Worm (Caenorhabditis elegans) whole organism, L4 larva: ENCODE measurements around the gene nspc-18.
A peak's percentile ranks its signal among the peaks of the same experiment; 100 is the strongest.

ENCODE experiments used
- F10B5.3 ChIP-seq: sonication (generic microtip); optimal IDR thresholded peaks from 2 replicates; lab custom pipeline; 2016; ENCODE audit warnings: mild to moderate bottlenecking, missing genetic modification characterization, missing compliant biosample characterization
- F26F4.8 ChIP-seq: fragments of 200-800 bp; sonication (Bioruptor generic); conservative IDR thresholded peaks from 2 replicates; pipeline ENCODE4 v1.3.6; 2022; ENCODE audit warnings: missing genetic modification characterization, missing compliant biosample characterization
- T26A8.4 ChIP-seq: fragments of 200-800 bp; sonication (Bioruptor generic); IDR thresholded peaks from 2 replicates; pipeline ENCODE4 v1.3.6; 2022; ENCODE audit warnings: missing genetic modification characterization, missing compliant biosample characterization
- Y5F2A.4 ChIP-seq: fragments of 200-800 bp; sonication (Bioruptor generic); optimal IDR thresholded peaks from 2 replicates; lab custom pipeline; 2018; ENCODE audit warnings: mild to moderate bottlenecking, missing genetic modification characterization, missing compliant biosample characterization
- Y75B8A.6 ChIP-seq: fragments of 200-800 bp; sonication (Bioruptor generic); IDR thresholded peaks from 2 replicates; pipeline ENCODE4 v1.3.6; 2022; ENCODE audit warnings: missing genetic modification reagents, missing genetic modification characterization, missing compliant biosample characterization
- ZK337.2 ChIP-seq: fragments of 200-800 bp; sonication (Bioruptor generic); IDR thresholded peaks from 2 replicates; pipeline ENCODE4 v1.3.6; 2022; ENCODE audit warnings: missing genetic modification reagents, missing genetic modification characterization, missing compliant biosample characterization
- aha-1 ChIP-seq: fragments of 150-350 bp; peaks from one replicate; lab custom pipeline; 2014; ENCODE audit warnings: missing biosample characterization, missing genetic modification characterization
- attf-4 ChIP-seq: sonication (generic microtip); optimal IDR thresholded peaks from 3 replicates; lab custom pipeline; 2017; ENCODE audit warnings: missing biosample characterization, missing genetic modification characterization
- ceh-28 ChIP-seq: fragments of 150-350 bp; optimal IDR thresholded peaks from 2 replicates; lab custom pipeline; 2014; ENCODE audit warnings: missing biosample characterization, missing genetic modification reagents, missing genetic modification characterization
- ceh-82 ChIP-seq: sonication (generic microtip); optimal IDR thresholded peaks from 2 replicates; lab custom pipeline; 2017; ENCODE audit warnings: missing biosample characterization, missing genetic modification characterization
- cey-2 ChIP-seq: sonication (generic microtip); optimal IDR thresholded peaks from 3 replicates; lab custom pipeline; 2017; ENCODE audit warnings: missing genetic modification characterization, mild to moderate bottlenecking, missing compliant biosample characterization, antibody characterized with exemption, borderline replicate concordance; ENCODE audit not compliant: insufficient read depth
- daf-12 ChIP-seq: fragments of 150-350 bp; optimal IDR thresholded peaks from 2 replicates; lab custom pipeline; 2014; ENCODE audit warnings: missing biosample characterization, missing genetic modification reagents, missing genetic modification characterization
- daf-16 ChIP-seq, 3 experiments: sonication (generic microtip); optimal IDR thresholded peaks; 2 replicates each; lab custom pipeline; 2016 to 2017; ENCODE audit warnings: missing genetic modification characterization in 3 of 3, missing genetic modification reagents in 3 of 3, mild to moderate bottlenecking in 2 of 3, missing compliant biosample characterization in 2 of 3, missing biosample characterization in 1 of 3, moderate library complexity in 1 of 3
- daf-8 ChIP-seq: fragments of 200-800 bp; sonication (Bioruptor generic); IDR thresholded peaks from 2 replicates; pipeline ENCODE4 v1.3.6; 2022; ENCODE audit warnings: missing genetic modification characterization, missing compliant biosample characterization
- dve-1 ChIP-seq: sonication (generic microtip); optimal IDR thresholded peaks from 2 replicates; lab custom pipeline; 2017; ENCODE audit warnings: antibody characterized with exemption, mild to moderate bottlenecking, missing genetic modification characterization, missing compliant biosample characterization; ENCODE audit not compliant: insufficient read depth
- egl-27 ChIP-seq: sonication (generic microtip); optimal IDR thresholded peaks from 3 replicates; lab custom pipeline; 2017; ENCODE audit warnings: missing biosample characterization, missing genetic modification reagents, missing genetic modification characterization
- fos-1 ChIP-seq: fragments of 150-350 bp; optimal IDR thresholded peaks from 2 replicates; lab custom pipeline; 2014; ENCODE audit warnings: missing biosample characterization, missing genetic modification characterization
- gei-8 ChIP-seq: fragments of 200-800 bp; sonication (Bioruptor generic); optimal IDR thresholded peaks from 2 replicates; lab custom pipeline; 2018; ENCODE audit warnings: mild to moderate bottlenecking, missing genetic modification characterization, missing compliant biosample characterization
- hif-1 ChIP-seq, 2 experiments: sonication (generic microtip); optimal IDR thresholded peaks; 2 replicates each; lab custom pipeline; 2016 to 2017; ENCODE audit warnings: missing compliant biosample characterization in 2 of 2, missing genetic modification characterization in 2 of 2, missing genetic modification reagents in 2 of 2, missing genotype in 2 of 2, mild to moderate bottlenecking in 1 of 2
- hlh-11 ChIP-seq: fragments of 200-800 bp; sonication (Bioruptor generic); optimal IDR thresholded peaks from 2 replicates; lab custom pipeline; 2018; ENCODE audit warnings: mild to moderate bottlenecking, missing genetic modification characterization, missing compliant biosample characterization
- hlh-30 ChIP-seq: sonication (generic microtip); optimal IDR thresholded peaks from 2 replicates; lab custom pipeline; 2017; ENCODE audit warnings: antibody characterized with exemption, mild to moderate bottlenecking, missing genetic modification characterization, missing compliant biosample characterization; ENCODE audit not compliant: insufficient read depth
- hmg-1.1 ChIP-seq: fragments of 200-800 bp; sonication (Bioruptor generic); IDR thresholded peaks from 2 replicates; pipeline ENCODE4 v1.3.6; 2022; ENCODE audit warnings: missing genetic modification reagents, missing genetic modification characterization, missing compliant biosample characterization
- lin-13 ChIP-seq: fragments of 150-350 bp; optimal IDR thresholded peaks from 2 replicates; lab custom pipeline; 2014; ENCODE audit warnings: missing biosample characterization, missing genetic modification reagents, missing genetic modification characterization
- lin-15B ChIP-seq: fragments of 150-350 bp; sonication (generic microtip); optimal IDR thresholded peaks from 3 replicates; lab custom pipeline; 2014; ENCODE audit warnings: missing biosample characterization, missing genetic modification characterization
- madf-5 ChIP-seq, 2 experiments: fragments of 200-800 bp; sonication (Bioruptor generic); IDR thresholded peaks; 2 replicates each; pipeline ENCODE4 v1.3.6; 2022; ENCODE audit warnings: missing compliant biosample characterization in 2 of 2, missing genetic modification characterization in 2 of 2
- mes-2 ChIP-seq: sonication (generic microtip); optimal IDR thresholded peaks from 2 replicates; lab custom pipeline; 2016; ENCODE audit warnings: missing genotype, mild to moderate bottlenecking, missing genetic modification characterization, missing compliant biosample characterization; ENCODE audit not compliant: poor library complexity, severe bottlenecking
- mxl-2 ChIP-seq: fragments of 200-800 bp; sonication (Bioruptor generic); conservative IDR thresholded peaks from 2 replicates; pipeline ENCODE4 v1.3.6; 2022; ENCODE audit warnings: missing genetic modification reagents, missing genetic modification characterization, missing compliant biosample characterization
- nhr-10 ChIP-seq: fragments of 150-350 bp; optimal IDR thresholded peaks from 2 replicates; lab custom pipeline; 2014; ENCODE audit warnings: missing biosample characterization, missing genetic modification characterization
- nhr-11 ChIP-seq: fragments of 150-350 bp; optimal IDR thresholded peaks from 2 replicates; lab custom pipeline; 2014; ENCODE audit warnings: missing biosample characterization, missing genetic modification characterization
- nhr-28 ChIP-seq: fragments of 150-350 bp; optimal IDR thresholded peaks from 2 replicates; lab custom pipeline; 2014; ENCODE audit warnings: missing biosample characterization, missing genetic modification characterization
- nhr-41 ChIP-seq: fragments of 200-800 bp; sonication (Bioruptor generic); IDR thresholded peaks from 2 replicates; pipeline ENCODE4 v1.3.6; 2022; ENCODE audit warnings: missing genetic modification reagents, missing genetic modification characterization, missing compliant biosample characterization
- nhr-6 ChIP-seq: fragments of 150-350 bp; optimal IDR thresholded peaks from 2 replicates; lab custom pipeline; 2014; ENCODE audit warnings: missing biosample characterization, missing genetic modification characterization
- nhr-77 ChIP-seq: fragments of 150-350 bp; optimal IDR thresholded peaks from 2 replicates; lab custom pipeline; 2014; ENCODE audit warnings: missing biosample characterization, missing genetic modification characterization
- pha-4 ChIP-seq, 2 experiments: fragments of 150-350 bp in 1 of 2; fragments of 200-800 bp in 1 of 2; sonication (Bioruptor generic) in 1 of 2; IDR thresholded peaks in 1 of 2; optimal IDR thresholded peaks in 1 of 2; 2 replicates each; pipeline versions ENCODE4 v1.3.6 to Lab custom; 2014 to 2022; ENCODE audit warnings: missing genetic modification characterization in 2 of 2, missing genetic modification reagents in 2 of 2, missing biosample characterization in 1 of 2, missing compliant biosample characterization in 1 of 2
- php-3 ChIP-seq: fragments of 200-800 bp; sonication (Bioruptor generic); IDR thresholded peaks from 2 replicates; pipeline ENCODE4 v1.3.6; 2022; ENCODE audit warnings: missing genetic modification reagents, missing genetic modification characterization, missing compliant biosample characterization
- pqm-1 ChIP-seq: sonication (generic microtip); optimal IDR thresholded peaks from 2 replicates; lab custom pipeline; 2017; ENCODE audit warnings: missing biosample characterization, missing genetic modification characterization
- snpc-4 ChIP-seq: fragments of 150-350 bp; optimal IDR thresholded peaks from 2 replicates; lab custom pipeline; 2014; ENCODE audit warnings: missing biosample characterization, missing genetic modification characterization
- unc-62 ChIP-seq, 3 experiments: fragments of 150-350 bp in 1 of 3; sonication (generic microtip); optimal IDR thresholded peaks in 2 of 3; peaks in 1 of 3; 1 replicate in 1 of 3; 2 replicates in 2 of 3; lab custom pipeline; 2014 to 2017; ENCODE audit warnings: missing biosample characterization in 3 of 3, missing genetic modification characterization in 3 of 3, missing genetic modification reagents in 3 of 3, missing genotype in 1 of 3
- zag-1 ChIP-seq: fragments of 150-350 bp; optimal IDR thresholded peaks from 2 replicates; lab custom pipeline; 2014; ENCODE audit warnings: missing biosample characterization, missing genetic modification characterization
- zfp-2 ChIP-seq: sonication (generic microtip); optimal IDR thresholded peaks from 2 replicates; lab custom pipeline; 2016; ENCODE audit warnings: mild to moderate bottlenecking, missing genetic modification characterization, missing compliant biosample characterization
- zip-11 ChIP-seq: fragments of 200-800 bp; sonication (Bioruptor generic); IDR thresholded peaks from 2 replicates; pipeline ENCODE4 v1.3.6; 2022; ENCODE audit warnings: missing genetic modification characterization, missing compliant biosample characterization
- zip-2 ChIP-seq: fragments of 150-350 bp; optimal IDR thresholded peaks from 2 replicates; lab custom pipeline; 2014; ENCODE audit warnings: missing biosample characterization, missing genetic modification characterization

The nspc-18 gene

DNA sequence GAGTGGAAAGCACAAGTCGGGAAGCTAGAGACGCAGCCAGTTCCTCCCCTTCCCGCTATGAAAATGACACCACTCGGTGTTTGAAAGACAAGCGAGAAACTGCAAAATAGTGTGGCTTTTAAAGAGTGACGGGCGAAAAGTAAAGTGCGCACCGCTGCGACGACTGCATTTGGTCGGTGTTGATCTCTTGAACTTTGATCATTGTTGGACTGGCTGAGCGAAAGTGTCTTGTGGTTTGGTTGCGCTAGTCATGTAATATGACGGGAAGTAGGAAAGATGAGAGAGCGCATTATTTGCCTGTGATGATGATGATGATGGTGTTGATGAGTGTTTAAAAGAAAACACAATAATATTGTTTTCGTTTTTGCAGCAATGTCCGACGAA lies 32.8 kb upstream of the nspc-18 start (continued):
- TF ChIP-seq daf-8 (no peak), gei-8 (GFP tag; lab: Kevin White, UChicago) (peak; percentile 89), fos-1 (tag; lab: Kevin White, UChicago) (peak; percentile 73), lin-13 (GFP tag; lab: Kevin White, UChicago) (peak; percentile 59), egl-27 (tag; lab: Kevin White, UChicago) (peak; percentile 25), Y75B8A.6 (no peak), zfp-2 (peak; percentile 36), unc-62 (GFP tag; optimal IDR thresholded peaks at IDR 0.05 in 1 of 2; lab: Kevin White, UChicago) (peak; percentile 21 to 100), unc-62 (tag; optimal IDR thresholded peaks at IDR 0.05; lab: Kevin White, UChicago) (no peak), mes-2 (peak; percentile 65), ZK337.2 (GFP tag; lab: Robert Waterston, UW) (no peak), zip-2 (tag; lab: Kevin White, UChicago) (peak; percentile 55)

DNA sequence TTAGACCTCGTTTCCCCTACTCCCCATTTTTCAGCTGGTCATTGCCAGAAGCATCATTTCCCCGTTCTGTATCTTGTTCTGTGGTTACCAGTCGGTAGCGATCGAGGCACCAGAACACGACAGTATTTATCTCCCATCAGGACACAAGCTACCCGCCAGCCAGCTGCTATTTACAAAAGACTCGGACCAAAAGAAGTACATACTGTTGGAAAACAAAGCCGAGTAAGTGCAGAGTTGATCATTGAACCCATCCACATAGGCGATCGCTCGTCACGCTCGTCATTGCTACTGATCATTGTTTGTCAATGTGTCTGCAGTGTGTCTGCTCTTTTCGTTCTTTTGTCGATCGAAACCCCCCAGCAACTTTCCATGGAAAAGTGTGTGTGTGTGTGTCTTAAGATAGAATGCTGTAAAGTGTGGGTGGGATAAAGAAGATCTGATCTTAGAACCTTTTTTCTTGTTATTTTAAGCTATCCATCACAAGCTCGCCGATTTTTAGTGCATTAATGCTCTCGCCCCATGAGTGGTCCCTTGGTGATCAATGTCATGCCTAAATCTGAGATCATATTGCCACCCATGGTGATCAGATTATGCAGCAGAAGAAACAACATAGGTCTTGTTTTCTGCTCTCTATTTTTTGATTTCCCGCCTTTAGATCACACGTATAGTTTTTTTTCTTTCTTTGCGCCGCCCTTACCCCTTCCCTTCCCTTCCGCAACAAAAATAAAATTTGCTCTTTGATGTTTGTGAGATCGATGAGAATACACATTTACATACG lies 32.2 kb upstream of the nspc-18 start:
- TF ChIP-seq madf-5 (GFP tag; IDR thresholded peaks at IDR 0.05; lab: Robert Waterston, UW) (0 out of 4 replicates have a peak, but pooled peaks of 1 of the 2 experiments have one; percentile 26), snpc-4 (no peak), nhr-41 (GFP tag; lab: Robert Waterston, UW) (peak; percentile 17; the same call in 1 of the 2 replicates), attf-4 (tag; lab: Kevin White, UChicago) (peak; percentile 43), pha-4 (GFP tag; IDR thresholded peaks at IDR 0.05; lab: Robert Waterston, UW) (no peak), pha-4 (tag; optimal IDR thresholded peaks at IDR 0.05; lab: Kevin White, UChicago) (peak; percentile 67)

DNA sequence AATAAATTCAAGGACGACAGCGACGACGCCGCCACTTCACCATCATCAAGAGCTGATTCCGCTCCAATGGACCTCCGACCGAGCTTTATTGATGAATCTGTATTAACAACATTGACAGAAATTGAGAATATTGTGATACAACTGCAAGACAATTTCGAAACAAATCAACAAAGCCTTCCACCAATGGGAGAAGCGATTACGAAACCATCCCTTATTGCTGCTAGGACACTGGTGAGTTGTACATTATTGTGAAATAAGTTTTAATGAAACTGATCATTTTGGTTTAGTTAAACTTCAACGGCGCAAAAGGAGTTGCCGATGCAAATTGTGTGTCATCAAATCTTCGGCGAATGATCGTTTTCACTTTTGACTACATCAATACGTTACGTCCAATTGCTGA lies 31.6 kb upstream of the nspc-18 start:
- no peak for TF ChIP-seq php-3 (GFP tag; lab: Robert Waterston, UW)
- TF ChIP-seq F10B5.3 (tag; lab: Kevin White, UChicago), result no peak

ce11 chrX:14557936-14558554 lies 30.6 kb upstream of the nspc-18 start, which contains the start of gene nhr-3:
nhr-3 (plus strand) TSS chrX:14558504.
- TF ChIP-seq unc-62 (GFP tag; optimal IDR thresholded peaks at IDR 0.05 in 1 of 2; lab: Kevin White, UChicago) (peak in 1 of 2 experiments; percentile 99), unc-62 (tag; optimal IDR thresholded peaks at IDR 0.05; lab: Kevin White, UChicago) (no peak), nhr-77 (tag; lab: Kevin White, UChicago) (peak; percentile 38), T26A8.4 (GFP tag; lab: Robert Waterston, UW) (no peak), lin-15B (tag; lab: Kevin White, UChicago) (no peak), Y5F2A.4 (GFP tag; lab: Kevin White, UChicago) (no peak), nhr-6 (tag; lab: Kevin White, UChicago) (peak; percentile 8), zag-1 (tag; lab: Kevin White, UChicago) (no peak), aha-1 (tag; lab: Kevin White, UChicago) (peak; percentile 58), F26F4.8 (GFP tag; lab: Robert Waterston, UW) (no peak), dve-1 (peak; percentile 51), ceh-82 (tag; lab: Kevin White, UChicago) (no peak), daf-16 (GFP tag; optimal IDR thresholded peaks at IDR 0.05; lab: Kevin White, UChicago) (no peak), daf-16 (tag; optimal IDR thresholded peaks at IDR 0.05; lab: Kevin White, UChicago) (peak; percentile 48), nhr-11 (tag; lab: Kevin White, UChicago) (no peak), nhr-41 (GFP tag; lab: Robert Waterston, UW) (no peak), cey-2 (no peak), nhr-10 (tag; lab: Kevin White, UChicago) (peak; percentile 26), nhr-28 (peak; percentile 93), daf-12 (no peak), hlh-30 (tag; lab: Kevin White, UChicago) (peak; percentile 79), hlh-11 (peak; percentile 56), ceh-28 (tag; lab: Kevin White, UChicago) (no peak), hif-1 (tag; optimal IDR thresholded peaks at IDR 0.05; lab: Kevin White, UChicago) (peak in 1 of 2 experiments; percentile 9), egl-27 (tag; lab: Kevin White, UChicago) (no peak), hmg-1.1 (GFP tag; lab: Robert Waterston, UW) (no peak), pqm-1 (peak; percentile 65), mxl-2 (GFP tag; lab: Robert Waterston, UW) (no peak), mes-2 (peak; percentile 26), zip-11 (GFP tag; lab: Robert Waterston, UW) (no peak)
